Fruit fly (Drosophila melanogaster): ENCODE results near the gene CG17078.

The CG17078 gene

DNA sequence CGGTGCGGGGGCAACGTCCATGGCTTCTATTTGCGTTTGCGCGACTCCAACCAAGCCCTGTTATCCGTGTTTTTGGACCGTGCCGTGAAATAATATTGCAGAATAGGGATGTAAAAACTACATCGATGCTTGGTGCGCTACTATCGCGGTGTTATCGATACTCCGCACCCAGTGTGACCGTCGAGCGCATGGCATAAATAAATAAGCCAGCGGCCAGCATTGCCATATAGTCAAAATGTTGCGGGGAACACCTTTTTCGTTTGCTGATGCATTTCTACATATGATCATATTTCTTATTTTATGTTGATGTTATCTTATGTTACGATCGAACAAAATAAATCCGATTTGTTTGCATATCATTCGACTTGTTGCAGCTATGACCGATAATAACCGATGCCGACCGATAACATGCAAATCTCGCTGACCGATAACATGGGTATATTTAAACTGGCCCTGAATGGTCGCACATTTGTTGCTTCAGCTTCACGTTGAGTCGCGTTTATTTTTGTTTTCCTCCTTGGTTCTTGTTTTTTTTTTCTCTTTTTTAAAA is 837 bp downstream of the CG17078 start, which contains the start of gene smo (continued):
- TF ChIP-seq CG6791 (GFP tag; IDR thresholded peaks at IDR 0.05; ENCODE audit: partially characterized antibody) (peak; percentile 81; the same call in 2 of the 3 replicates), CG12071 (GFP tag; optimal IDR thresholded peaks at IDR 0.05) (no peak), nerfin-1 (tag; optimal IDR thresholded peaks at IDR 0.05) (peak; percentile 14), pan (optimal IDR thresholded peaks at IDR 0.05) (no peak), pan (GFP tag; optimal IDR thresholded peaks at IDR 0.05 in 1 of 2, IDR thresholded peaks at IDR 0.05 in 1 of 2) (no peak), Atf6 (GFP tag; IDR thresholded peaks at IDR 0.05) (no peak), slp2 (GFP tag; optimal IDR thresholded peaks at IDR 0.05) (peak; percentile 56), YL-1 (GFP tag; optimal IDR thresholded peaks at IDR 0.05) (peak; percentile 79), NC2α (GFP tag; optimal IDR thresholded peaks at IDR 0.05) (no peak), so (GFP tag; IDR thresholded peaks at IDR 0.05) (no peak), cas (GFP tag; IDR thresholded peaks at IDR 0.05) (0 out of 2 replicates have a peak, but pooled peaks have one; percentile 14), aop (GFP tag; IDR thresholded peaks at IDR 0.05) (no peak), CG10565 (GFP tag; optimal IDR thresholded peaks at IDR 0.05) (no peak), sima (GFP tag; optimal IDR thresholded peaks at IDR 0.05) (no peak), CG9215 (GFP tag; IDR thresholded peaks at IDR 0.05) (no peak), CG13287 (GFP tag; IDR thresholded peaks at IDR 0.05; ENCODE audit: partially characterized antibody) (peak; percentile 90), CG34376 (GFP tag; optimal IDR thresholded peaks at IDR 0.05) (no peak), CG10654 (GFP tag; optimal IDR thresholded peaks at IDR 0.05) (peak; percentile 56), CG34224 (GFP tag; IDR thresholded peaks at IDR 0.05; ENCODE audit: partially characterized antibody) (peak; percentile 80), CG4360 (GFP tag; IDR thresholded peaks at IDR 0.05) (no peak), Mad (GFP tag; optimal IDR thresholded peaks at IDR 0.05) (peak; percentile 51), CkIIα-i1 (GFP tag; IDR thresholded peaks at IDR 0.05) (no peak), sna (GFP tag; IDR thresholded peaks at IDR 0.05; ENCODE audit: partially characterized antibody) (peak; percentile 76; the same call in 1 of the 2 replicates), oc (tag; optimal IDR thresholded peaks at IDR 0.05) (no peak), cad (GFP tag; optimal IDR thresholded peaks at IDR 0.05) (no peak), z (GFP tag; IDR thresholded peaks at IDR 0.05) (no peak), vnd (GFP tag; IDR thresholded peaks at IDR 0.05; ENCODE audit: partially characterized antibody) (peak; percentile 79), amos (GFP tag; IDR thresholded peaks at IDR 0.05; ENCODE audit: partially characterized antibody) (peak; percentile 91), ato (GFP tag; IDR thresholded peaks at IDR 0.05; ENCODE audit: partially characterized antibody) (peak; percentile 81), ap (GFP tag; IDR thresholded peaks at IDR 0.05) (no peak), Dp (GFP tag; optimal IDR thresholded peaks at IDR 0.05) (peak; percentile 67), rib (GFP tag; IDR thresholded peaks at IDR 0.05) (no peak), kay (GFP tag; optimal IDR thresholded peaks at IDR 0.05) (no peak), kni (GFP tag; optimal IDR thresholded peaks at IDR 0.05) (no peak), pho (GFP tag; optimal IDR thresholded peaks at IDR 0.05) (no peak), Oaz (GFP tag; IDR thresholded peaks at IDR 0.05) (no peak), dpn (GFP tag; optimal IDR thresholded peaks at IDR 0.05) (peak; percentile 48 to 52), fd3F (GFP tag; optimal IDR thresholded peaks at IDR 0.05) (no peak), cwo (GFP tag; optimal IDR thresholded peaks at IDR 0.05) (no peak), CG10543 (GFP tag; optimal IDR thresholded peaks at IDR 0.05) (no peak), CG7963 (GFP tag; IDR thresholded peaks at IDR 0.05; ENCODE audit: partially characterized antibody) (peak; percentile 73), Mes4 (GFP tag; optimal IDR thresholded peaks at IDR 0.05) (peak; percentile 29), CG14441 (GFP tag; IDR thresholded peaks at IDR 0.05) (no peak), CG7987 (GFP tag; optimal IDR thresholded peaks at IDR 0.05) (no peak), al (GFP tag; IDR thresholded peaks at IDR 0.05) (no peak), Atf3 (GFP tag; optimal IDR thresholded peaks at IDR 0.05) (peak; percentile 15), CG9727 (GFP tag; optimal IDR thresholded peaks at IDR 0.05) (peak; percentile 47), C15 (GFP tag; IDR thresholded peaks at IDR 0.05) (no peak)
